Fruit fly (Drosophila melanogaster): ENCODE results near the gene ppk31.

dm6 chr3R:27171153-27171552, 8.2 kb downstream of the ppk31 start:
- TF ChIP-seq CG8089 (GFP tag; optimal IDR thresholded peaks at IDR 0.05) (no peak), scrt (GFP tag; optimal IDR thresholded peaks at IDR 0.05) (no peak), E2f2 (GFP tag; IDR thresholded peaks at IDR 0.05) (no peak), Meics (GFP tag; optimal IDR thresholded peaks at IDR 0.05) (no peak), CG11560 (tag; IDR thresholded peaks at IDR 0.05) (no peak), CG31365 (tag; optimal IDR thresholded peaks at IDR 0.05) (no peak), CG13296 (GFP tag; optimal IDR thresholded peaks at IDR 0.05) (no peak), Nf-YC (tag; optimal IDR thresholded peaks at IDR 0.05) (no peak), wor (GFP tag; IDR thresholded peaks at IDR 0.05) (no peak), gcm2 (GFP tag; optimal IDR thresholded peaks at IDR 0.05) (no peak), NfI (GFP tag; optimal IDR thresholded peaks at IDR 0.05) (no peak), NFAT (GFP tag; IDR thresholded peaks at IDR 0.05) (no peak), gfzf (GFP tag; optimal IDR thresholded peaks at IDR 0.05) (no peak)
